Fruit fly (Drosophila melanogaster) whole organism, embryonic: Measurements from ENCODE around the gene mus302.

Experiments used
- Ada2b ChIP-seq: fragments of 200-800 bp; sonication (Bioruptor generic); IDR thresholded peaks from 2 replicates; pipeline ENCODE4 v1.3.6; 2022; ENCODE audit warnings: missing biosample characterization, missing genetic modification characterization
- BtbVII ChIP-seq: fragments of 200-800 bp; sonication (Bioruptor generic); optimal IDR thresholded peaks from 3 replicates; lab custom pipeline; 2017; ENCODE audit warnings: missing biosample characterization, mild to moderate bottlenecking, missing genetic modification characterization
- CG1024 ChIP-seq: fragments of 200-800 bp; sonication (Bioruptor generic); IDR thresholded peaks from 2 replicates; pipeline ENCODE4 v1.3.6; 2022; ENCODE audit warnings: missing biosample characterization, missing genetic modification characterization
- CG11560 ChIP-seq: fragments of 200-800 bp; sonication (Bioruptor generic); IDR thresholded peaks from 3 replicates; pipeline ENCODE4 v1.3.6; 2022; ENCODE audit warnings: missing biosample characterization, missing genetic modification characterization
- CG11723 ChIP-seq: fragments of 200-800 bp; sonication (Bioruptor generic); optimal IDR thresholded peaks from 2 replicates; lab custom pipeline; 2017; ENCODE audit warnings: missing biosample characterization, mild to moderate bottlenecking, missing genetic modification characterization
- CG13296 ChIP-seq: fragments of 200-800 bp; sonication (Bioruptor generic); optimal IDR thresholded peaks from 3 replicates; lab custom pipeline; 2018; ENCODE audit warnings: missing biosample characterization, mild to moderate bottlenecking, missing genetic modification characterization
- CG14014 ChIP-seq: fragments of 200-800 bp; sonication (Bioruptor generic); IDR thresholded peaks from 2 replicates; pipeline ENCODE4 v1.3.6; 2022; ENCODE audit warnings: missing biosample characterization, missing genetic modification characterization
- CG16779 ChIP-seq: fragments of 200-800 bp; sonication (Bioruptor generic); IDR thresholded peaks from 2 replicates; pipeline ENCODE4 v1.3.6; 2022; ENCODE audit warnings: missing biosample characterization, missing genetic modification characterization
- CG18764 ChIP-seq: fragments of 200-800 bp; sonication (Bioruptor generic); optimal IDR thresholded peaks from 3 replicates; lab custom pipeline; 2016; ENCODE audit warnings: missing biosample characterization, missing genetic modification characterization
- CG2116 ChIP-seq: fragments of 200-800 bp; sonication (Bioruptor generic); optimal IDR thresholded peaks from 3 replicates; lab custom pipeline; 2018; ENCODE audit warnings: missing biosample characterization, mild to moderate bottlenecking, missing genetic modification characterization
- CG32767 ChIP-seq: fragments of 200-800 bp; sonication (Bioruptor generic); IDR thresholded peaks from 2 replicates; pipeline ENCODE4 v1.3.6; 2022; ENCODE audit warnings: missing biosample characterization, missing genetic modification characterization
- CG4328 ChIP-seq: fragments of 200-800 bp; sonication (Bioruptor generic); optimal IDR thresholded peaks from 3 replicates; lab custom pipeline; 2017; ENCODE audit warnings: missing biosample characterization, missing genetic modification reagents, missing genetic modification characterization
- CG5180 ChIP-seq: fragments of 200-800 bp; sonication (Bioruptor generic); optimal IDR thresholded peaks from 3 replicates; lab custom pipeline; 2017; ENCODE audit warnings: missing biosample characterization, missing genetic modification characterization, mild to moderate bottlenecking, moderate library complexity, missing genetic modification reagents
- CG5953 ChIP-seq: fragments of 200-800 bp; sonication (Bioruptor generic); IDR thresholded peaks from 2 replicates; pipeline ENCODE4 v1.3.6; 2022; ENCODE audit warnings: missing biosample characterization, missing genetic modification characterization
- CG6254 ChIP-seq: fragments of 200-800 bp; sonication (Bioruptor generic); optimal IDR thresholded peaks from 3 replicates; lab custom pipeline; 2017; ENCODE audit warnings: mild to moderate bottlenecking, missing biosample characterization, missing genetic modification reagents, missing genetic modification characterization
- CG6683 ChIP-seq: fragments of 200-800 bp; sonication (Bioruptor generic); optimal IDR thresholded peaks from 2 replicates; lab custom pipeline; 2017; ENCODE audit warnings: missing biosample characterization, mild to moderate bottlenecking, missing genetic modification characterization, missing genetic modification reagents
- CG8924 ChIP-seq: fragments of 200-800 bp; optimal IDR thresholded peaks from 3 replicates; lab custom pipeline; 2019; ENCODE audit warnings: missing biosample characterization, mild to moderate bottlenecking, missing genetic modification characterization, moderate library complexity
- CG9437 ChIP-seq: fragments of 200-800 bp; sonication (Bioruptor generic); optimal IDR thresholded peaks from 2 replicates; lab custom pipeline; 2018; ENCODE audit warnings: missing biosample characterization, mild to moderate bottlenecking, missing genetic modification characterization
- CoRest ChIP-seq: fragments of 200-800 bp; sonication (Bioruptor generic); optimal IDR thresholded peaks from 3 replicates; lab custom pipeline; 2018; ENCODE audit warnings: missing biosample characterization, mild to moderate bottlenecking, missing genetic modification characterization, moderate library complexity
- Dek ChIP-seq: fragments of 200-800 bp; sonication (Bioruptor generic); optimal IDR thresholded peaks from 3 replicates; lab custom pipeline; 2019; ENCODE audit warnings: missing biosample characterization, mild to moderate bottlenecking, missing genetic modification characterization, moderate library complexity
- E2f1 ChIP-seq: fragments of 200-800 bp; sonication (Bioruptor generic); IDR thresholded peaks from 2 replicates; pipeline ENCODE4 v1.3.6; 2022; ENCODE audit warnings: missing biosample characterization, missing genetic modification characterization
- HLH3B ChIP-seq: fragments of 200-800 bp; sonication (Bioruptor generic); IDR thresholded peaks from 2 replicates; pipeline ENCODE4 v1.3.6; 2022; ENCODE audit warnings: missing biosample characterization, missing genetic modification characterization
- Hmr ChIP-seq: fragments of 200-800 bp; sonication (Bioruptor generic); optimal IDR thresholded peaks from 3 replicates; lab custom pipeline; 2017; ENCODE audit warnings: mild to moderate bottlenecking, missing biosample characterization, missing genetic modification reagents, missing genetic modification characterization
- Hr51 ChIP-seq, 2 experiments: fragments of 200-800 bp; sonication (Bioruptor generic); optimal IDR thresholded peaks; 2 replicates in 1 of 2; 3 replicates in 1 of 2; lab custom pipeline; 2016 to 2018; ENCODE audit warnings: missing biosample characterization in 2 of 2, missing genetic modification characterization in 2 of 2, mild to moderate bottlenecking in 1 of 2, moderate library complexity in 1 of 2
- Lhr ChIP-seq: fragments of 200-800 bp; sonication (Bioruptor generic); optimal IDR thresholded peaks from 3 replicates; lab custom pipeline; 2017; ENCODE audit warnings: mild to moderate bottlenecking, missing biosample characterization, missing genetic modification reagents, missing genetic modification characterization
- NK7.1 ChIP-seq: fragments of 200-800 bp; sonication (Bioruptor generic); optimal IDR thresholded peaks from 3 replicates; lab custom pipeline; 2016; ENCODE audit warnings: missing biosample characterization, missing genetic modification characterization
- Oaz ChIP-seq: fragments of 200-800 bp; sonication (Bioruptor generic); IDR thresholded peaks from 2 replicates; pipeline ENCODE4 v1.3.6; 2022; ENCODE audit warnings: missing biosample characterization, missing genetic modification characterization
- Usf ChIP-seq: fragments of 200-800 bp; sonication (Bioruptor generic); optimal IDR thresholded peaks from 2 replicates; lab custom pipeline; 2017; ENCODE audit warnings: missing genotype, missing biosample characterization, missing genetic modification characterization
- Xrp1 ChIP-seq: fragments of 200-800 bp; sonication (Bioruptor generic); IDR thresholded peaks from 2 replicates; pipeline ENCODE4 v1.3.6; 2022; ENCODE audit warnings: missing biosample characterization, missing genetic modification characterization
- ase ChIP-seq: fragments of 200-800 bp; sonication (Bioruptor generic); IDR thresholded peaks from 3 replicates; pipeline ENCODE4 v1.3.6; 2022; ENCODE audit warnings: missing biosample characterization, missing genetic modification characterization
- bcd ChIP-seq: fragments of 200-800 bp; sonication (Bioruptor generic); optimal IDR thresholded peaks from 2 replicates; lab custom pipeline; 2017; ENCODE audit warnings: missing biosample characterization, mild to moderate bottlenecking, missing genetic modification characterization
- cas ChIP-seq: fragments of 200-800 bp; sonication (Bioruptor generic); IDR thresholded peaks from 2 replicates; pipeline ENCODE4 v1.3.6; 2022; ENCODE audit warnings: missing biosample characterization, missing genetic modification characterization
- chn ChIP-seq: fragments of 200-800 bp; sonication (Bioruptor generic); optimal IDR thresholded peaks from 2 replicates; lab custom pipeline; 2016; ENCODE audit warnings: missing biosample characterization, missing genetic modification characterization
- exex ChIP-seq: fragments of 200-800 bp; sonication (Bioruptor generic); optimal IDR thresholded peaks from 4 replicates; lab custom pipeline; 2018; ENCODE audit warnings: missing biosample characterization, mild to moderate bottlenecking, missing genetic modification characterization, moderate library complexity
- fd3F ChIP-seq: fragments of 200-800 bp; sonication (Bioruptor generic); optimal IDR thresholded peaks from 2 replicates; lab custom pipeline; 2018; ENCODE audit warnings: missing biosample characterization, mild to moderate bottlenecking, missing genetic modification characterization, moderate library complexity
- gsb-n ChIP-seq: fragments of 200-800 bp; sonication (Bioruptor generic); optimal IDR thresholded peaks from 3 replicates; lab custom pipeline; 2018; ENCODE audit warnings: missing biosample characterization, mild to moderate bottlenecking, missing genetic modification characterization
- lbe ChIP-seq: fragments of 200-800 bp; sonication (Bioruptor generic); optimal IDR thresholded peaks from 2 replicates; lab custom pipeline; 2016; ENCODE audit warnings: missing biosample characterization, mild to moderate bottlenecking, missing genetic modification characterization
- lilli ChIP-seq: fragments of 200-800 bp; sonication (Bioruptor generic); optimal IDR thresholded peaks from 3 replicates; lab custom pipeline; 2016; ENCODE audit warnings: missing biosample characterization, missing genetic modification characterization
- luna ChIP-seq: fragments of 200-800 bp; sonication (Bioruptor generic); optimal IDR thresholded peaks from 2 replicates; lab custom pipeline; 2016; ENCODE audit warnings: missing biosample characterization, missing genetic modification characterization
- odd ChIP-seq: fragments of 200-800 bp; sonication (Bioruptor generic); optimal IDR thresholded peaks from 2 replicates; lab custom pipeline; 2017; ENCODE audit warnings: missing biosample characterization, mild to moderate bottlenecking, missing genetic modification characterization
- org-1 ChIP-seq: fragments of 200-800 bp; sonication (Bioruptor generic); optimal IDR thresholded peaks from 2 replicates; lab custom pipeline; 2017; ENCODE audit warnings: missing biosample characterization, missing genetic modification characterization
- pros ChIP-seq: fragments of 200-800 bp; sonication (Bioruptor generic); optimal IDR thresholded peaks from 3 replicates; lab custom pipeline; 2019; ENCODE audit warnings: missing biosample characterization, mild to moderate bottlenecking, missing genetic modification characterization, moderate library complexity
- ranshi ChIP-seq: fragments of 200-800 bp; sonication (Bioruptor generic); IDR thresholded peaks from 2 replicates; pipeline ENCODE4 v1.3.6; 2022; ENCODE audit warnings: missing biosample characterization, missing genetic modification characterization
- run ChIP-seq: fragments of 200-800 bp; sonication (Bioruptor generic); optimal IDR thresholded peaks from 3 replicates; lab custom pipeline; 2018; ENCODE audit warnings: missing biosample characterization, mild to moderate bottlenecking, missing genetic modification characterization
- schlank ChIP-seq: fragments of 200-800 bp; sonication (Bioruptor generic); optimal IDR thresholded peaks from 2 replicates; lab custom pipeline; 2018; ENCODE audit warnings: missing biosample characterization, mild to moderate bottlenecking, missing genetic modification characterization
- so ChIP-seq: fragments of 200-800 bp; sonication (Bioruptor generic); IDR thresholded peaks from 3 replicates; pipeline ENCODE4 v1.3.6; 2022; ENCODE audit warnings: missing biosample characterization, missing genetic modification characterization
- trem ChIP-seq: fragments of 200-800 bp; optimal IDR thresholded peaks from 3 replicates; lab custom pipeline; 2019; ENCODE audit warnings: missing biosample characterization, mild to moderate bottlenecking, missing genetic modification characterization, moderate library complexity
- ttk ChIP-seq: fragments of 200-800 bp; sonication (Bioruptor generic); IDR thresholded peaks from 2 replicates; pipeline ENCODE4 v2.1.2; 2022; ENCODE audit warnings: missing biosample characterization, missing genetic modification characterization
- vvl ChIP-seq: fragments of 200-800 bp; sonication (Bioruptor generic); IDR thresholded peaks from 2 replicates; pipeline ENCODE4 v1.3.6; 2022; ENCODE audit warnings: missing biosample characterization, missing genetic modification characterization
- wdn ChIP-seq: fragments of 200-800 bp; sonication (Bioruptor generic); IDR thresholded peaks from 2 replicates; pipeline ENCODE4 v1.3.6; 2022; ENCODE audit warnings: missing biosample characterization, missing genetic modification characterization
- yki ChIP-seq: fragments of >200 bp; optimal IDR thresholded peaks from 3 replicates; lab custom pipeline; 2018

Gene mus302

dm6 chr3L:16806823-16807325, 27.3 kb upstream of the mus302 start (continued):
- TF ChIP-seq luna (GFP tag; lab: Kevin White, UChicago) = no peak
- TF ChIP-seq CG14014 = peak; percentile 28; the same call in 1 of the 2 replicates
- 0 out of 2 replicates have a peak, but pooled peaks have one; percentile 3 for TF ChIP-seq CG5953 (GFP tag; lab: Robert Waterston, UW)
- 0 out of 2 replicates have a peak, but pooled peaks have one; percentile 3 for TF ChIP-seq wdn (GFP tag; lab: Robert Waterston, UW)
- peak; percentile 13 for TF ChIP-seq schlank (tag; lab: Kevin White, UChicago)
- TF ChIP-seq CG16779 = 0 out of 2 replicates have a peak, but pooled peaks have one; percentile 25
- peak; percentile 46 for TF ChIP-seq CG5180
- TF ChIP-seq lilli (GFP tag; lab: Kevin White, UChicago) = peak; percentile 3
- TF ChIP-seq Usf (GFP tag; lab: Kevin White, UChicago) = peak; percentile 49
- TF ChIP-seq Oaz (GFP tag; lab: Robert Waterston, UW) = no peak
- peak; percentile 27 for TF ChIP-seq CG2116
- TF ChIP-seq trem (tag; lab: Kevin White, UChicago) = peak; percentile 38
- TF ChIP-seq CG8924 = peak; percentile 75
- peak; percentile 54 for TF ChIP-seq Ada2b
- 0 out of 2 replicates have a peak, but pooled peaks have one; percentile 33 for TF ChIP-seq ttk (GFP tag; lab: Robert Waterston, UW)
- peak; percentile 68 for TF ChIP-seq odd (GFP tag; lab: Kevin White, UChicago)
- TF ChIP-seq Hr51 (GFP tag; optimal IDR thresholded peaks at IDR 0.05; lab: Kevin White, UChicago) = peak in 1 of 2 experiments; percentile 76
- TF ChIP-seq chn = peak; percentile 3
- peak; percentile 5 for TF ChIP-seq lbe (GFP tag; lab: Kevin White, UChicago)
- peak; percentile 61 for TF ChIP-seq gsb-n (tag; lab: Kevin White, UChicago)
- no peak for TF ChIP-seq pros (GFP tag; lab: Kevin White, UChicago)
- no peak for TF ChIP-seq exex (tag; lab: Kevin White, UChicago)
- TF ChIP-seq CG13296 = peak; percentile 76
- peak; percentile 70 for TF ChIP-seq vvl (GFP tag; lab: Robert Waterston, UW)
- no peak for TF ChIP-seq CG11560 (tag; lab: Robert Waterston, UW)
- peak; percentile 59 for TF ChIP-seq fd3F (GFP tag; lab: Kevin White, UChicago)
- no peak for TF ChIP-seq ase (GFP tag; lab: Robert Waterston, UW)
- TF ChIP-seq CG4328 (GFP tag; lab: Kevin White, UChicago) = no peak
- peak; percentile 35 for TF ChIP-seq Lhr (GFP tag; lab: Kevin White, UChicago)
- peak; percentile 70 for TF ChIP-seq Xrp1
- TF ChIP-seq E2f1 (GFP tag; lab: Robert Waterston, UW) = peak; percentile 20; the same call in 1 of the 2 replicates
- TF ChIP-seq CoRest = peak; percentile 83
- TF ChIP-seq BtbVII = peak; percentile 85
- TF ChIP-seq NK7.1 (GFP tag; lab: Kevin White, UChicago) = no peak
- peak; percentile 79 for TF ChIP-seq org-1
- peak; percentile 64 for TF ChIP-seq Dek
- TF ChIP-seq CG6683 = peak; percentile 60
- TF ChIP-seq CG32767 (GFP tag; lab: Robert Waterston, UW) = no peak
- no peak for TF ChIP-seq cas
- TF ChIP-seq run (tag; lab: Kevin White, UChicago) = peak; percentile 22
- peak; percentile 14; the same call in 1 of the 2 replicates for TF ChIP-seq ranshi
- TF ChIP-seq so = no peak
- TF ChIP-seq CG6254 (GFP tag; lab: Kevin White, UChicago) = peak; percentile 49
- peak; percentile 79 for TF ChIP-seq Hmr
- no peak for TF ChIP-seq yki
- peak; percentile 43 for TF ChIP-seq CG18764 (GFP tag; lab: Kevin White, UChicago)
- TF ChIP-seq CG1024 (GFP tag; lab: Robert Waterston, UW) = 0 out of 2 replicates have a peak, but pooled peaks have one; percentile 25
- TF ChIP-seq CG11723 (GFP tag; lab: Kevin White, UChicago) = peak; percentile 42
- peak; percentile 76 for TF ChIP-seq CG9437 (GFP tag; lab: Kevin White, UChicago)
- TF ChIP-seq bcd (GFP tag; lab: Kevin White, UChicago) = peak; percentile 69
- TF ChIP-seq HLH3B (GFP tag; lab: Robert Waterston, UW) = no peak
